Fruit fly (Drosophila melanogaster): ENCODE results near the gene CG7367.

CG7367 gene

dm6 chr2L:8039688-8040087, at the start of gene CG7367:
Gene CG7367, minus strand, starts transcription at chr2L:8039788.
- TF ChIP-seq Myc (optimal IDR thresholded peaks at IDR 0.05), result no peak
- no peak for TF ChIP-seq psq (optimal IDR thresholded peaks at IDR 0.05)
- no peak for TF ChIP-seq Sin3A (optimal IDR thresholded peaks at IDR 0.05)
- no peak for TF ChIP-seq insv (optimal IDR thresholded peaks at IDR 0.05)
- TF ChIP-seq ttk (optimal IDR thresholded peaks at IDR 0.05), result no peak
- no peak for TF ChIP-seq h (optimal IDR thresholded peaks at IDR 0.05)

- TF ChIP-seq Myc (optimal IDR thresholded peaks at IDR 0.05) (no peak), h (optimal IDR thresholded peaks at IDR 0.05) (no peak), insv (optimal IDR thresholded peaks at IDR 0.05) (no peak), psq (optimal IDR thresholded peaks at IDR 0.05) (no peak), Sin3A (optimal IDR thresholded peaks at IDR 0.05) (no peak), ttk (optimal IDR thresholded peaks at IDR 0.05) (no peak)
These were observed 48.6 kb upstream of the CG7367 start for dm6 chr2L:8088025-8088789.

- no peak for TF ChIP-seq h (optimal IDR thresholded peaks at IDR 0.05)
- no peak for TF ChIP-seq ttk (optimal IDR thresholded peaks at IDR 0.05)
- TF ChIP-seq psq (optimal IDR thresholded peaks at IDR 0.05), result no peak
- TF ChIP-seq Myc (optimal IDR thresholded peaks at IDR 0.05), result no peak
- TF ChIP-seq insv (optimal IDR thresholded peaks at IDR 0.05), result no peak
- no peak for TF ChIP-seq Sin3A (optimal IDR thresholded peaks at IDR 0.05)
These were observed 47.8 kb upstream of the CG7367 start for dm6 chr2L:8087468-8087789.

- TF ChIP-seq insv (optimal IDR thresholded peaks at IDR 0.05) (no peak), h (optimal IDR thresholded peaks at IDR 0.05) (no peak), ttk (optimal IDR thresholded peaks at IDR 0.05) (no peak), psq (optimal IDR thresholded peaks at IDR 0.05) (no peak), Myc (optimal IDR thresholded peaks at IDR 0.05) (no peak), Sin3A (optimal IDR thresholded peaks at IDR 0.05) (no peak)
These were observed 47.3 kb upstream of the CG7367 start for dm6 chr2L:8086736-8087467.

dm6 chr2L:8085466-8086164, 46.0 kb upstream of the CG7367 start:
- TF ChIP-seq ttk (optimal IDR thresholded peaks at IDR 0.05), result no peak
- no peak for TF ChIP-seq h (optimal IDR thresholded peaks at IDR 0.05)
- TF ChIP-seq insv (optimal IDR thresholded peaks at IDR 0.05), result no peak
- TF ChIP-seq Myc (optimal IDR thresholded peaks at IDR 0.05), result no peak
- TF ChIP-seq Sin3A (optimal IDR thresholded peaks at IDR 0.05), result no peak
- TF ChIP-seq psq (optimal IDR thresholded peaks at IDR 0.05), result no peak

- no peak for TF ChIP-seq ttk (optimal IDR thresholded peaks at IDR 0.05)
- no peak for TF ChIP-seq insv (optimal IDR thresholded peaks at IDR 0.05)
- no peak for TF ChIP-seq Sin3A (optimal IDR thresholded peaks at IDR 0.05)
- TF ChIP-seq Myc (optimal IDR thresholded peaks at IDR 0.05), result no peak
- no peak for TF ChIP-seq psq (optimal IDR thresholded peaks at IDR 0.05)
- no peak for TF ChIP-seq h (optimal IDR thresholded peaks at IDR 0.05)
These were observed 45.0 kb upstream of the CG7367 start for dm6 chr2L:8084349-8085203.

- TF ChIP-seq Myc (optimal IDR thresholded peaks at IDR 0.05) (no peak), psq (optimal IDR thresholded peaks at IDR 0.05) (no peak), insv (optimal IDR thresholded peaks at IDR 0.05) (no peak), Sin3A (optimal IDR thresholded peaks at IDR 0.05) (no peak), ttk (optimal IDR thresholded peaks at IDR 0.05) (no peak), h (optimal IDR thresholded peaks at IDR 0.05) (no peak)
These were observed 44.1 kb upstream of the CG7367 start for dm6 chr2L:8083427-8084295.

- TF ChIP-seq Sin3A (optimal IDR thresholded peaks at IDR 0.05) (no peak), psq (optimal IDR thresholded peaks at IDR 0.05) (no peak), Myc (optimal IDR thresholded peaks at IDR 0.05) (no peak), ttk (optimal IDR thresholded peaks at IDR 0.05) (no peak), h (optimal IDR thresholded peaks at IDR 0.05) (no peak), insv (optimal IDR thresholded peaks at IDR 0.05) (no peak)
These were observed 43.6 kb upstream of the CG7367 start, which contains the start of gene Bsg for dm6 chr2L:8083413-8083426. Gene Bsg, plus strand, starts transcription at chr2L:8083420.

dm6 chr2L:8082692-8083412, 43.3 kb upstream of the CG7367 start, which contains the start of gene Mcr:
Gene Mcr, minus strand, starts transcription at chr2L:8082982.
- no peak for TF ChIP-seq ttk (optimal IDR thresholded peaks at IDR 0.05)
- no peak for TF ChIP-seq psq (optimal IDR thresholded peaks at IDR 0.05)
- no peak for TF ChIP-seq h (optimal IDR thresholded peaks at IDR 0.05)
- TF ChIP-seq insv (optimal IDR thresholded peaks at IDR 0.05), result no peak
- no peak for TF ChIP-seq Sin3A (optimal IDR thresholded peaks at IDR 0.05)
- no peak for TF ChIP-seq Myc (optimal IDR thresholded peaks at IDR 0.05)

- TF ChIP-seq psq (optimal IDR thresholded peaks at IDR 0.05), result no peak
- TF ChIP-seq Myc (optimal IDR thresholded peaks at IDR 0.05), result no peak
- TF ChIP-seq h (optimal IDR thresholded peaks at IDR 0.05), result no peak
- no peak for TF ChIP-seq Sin3A (optimal IDR thresholded peaks at IDR 0.05)
- TF ChIP-seq insv (optimal IDR thresholded peaks at IDR 0.05), result no peak
These were observed 42.3 kb upstream of the CG7367 start for dm6 chr2L:8081640-8082485.
